Worm (Caenorhabditis elegans) whole organism, mixed stage, embryonic: ENCODE data around the gene kup-1.
A peak's percentile ranks its signal among the peaks of the same experiment; 100 is the strongest.

Experiments used
- M03D4.4 ChIP-seq: sonication (generic microtip); optimal IDR thresholded peaks from 2 replicates; lab custom pipeline; 2017; ENCODE audit warnings: mild to moderate bottlenecking, missing genetic modification characterization, missing compliant biosample characterization
- bed-3 ChIP-seq: fragments of 200-800 bp; sonication (Bioruptor generic); optimal IDR thresholded peaks from 3 replicates; lab custom pipeline; 2018; ENCODE audit warnings: mild to moderate bottlenecking, missing genetic modification characterization, moderate library complexity, missing compliant biosample characterization
- ceh-39 ChIP-seq: fragments of 150-350 bp; optimal IDR thresholded peaks from 2 replicates; lab custom pipeline; 2014; ENCODE audit warnings: missing biosample characterization, missing genetic modification characterization
- ceh-43 ChIP-seq: fragments of 200-800 bp; sonication (Bioruptor generic); optimal IDR thresholded peaks from 2 replicates; lab custom pipeline; 2018; ENCODE audit warnings: mild to moderate bottlenecking, missing genetic modification characterization, moderate library complexity, missing compliant biosample characterization
- ceh-83 ChIP-seq: fragments of 200-800 bp; sonication (Bioruptor generic); optimal IDR thresholded peaks from 2 replicates; lab custom pipeline; 2018; ENCODE audit warnings: mild to moderate bottlenecking, missing genetic modification characterization, missing compliant biosample characterization
- ces-1 ChIP-seq: fragments of 150-350 bp; optimal IDR thresholded peaks from 2 replicates; lab custom pipeline; 2014; ENCODE audit warnings: missing biosample characterization, missing genetic modification reagents, missing genetic modification characterization
- cnd-1 ChIP-seq: fragments of 200-800 bp; sonication (Bioruptor generic); optimal IDR thresholded peaks from 2 replicates; lab custom pipeline; 2018; ENCODE audit warnings: mild to moderate bottlenecking, missing genetic modification characterization, missing compliant biosample characterization
- drap-1 ChIP-seq: fragments of 200-800 bp; sonication (Bioruptor generic); optimal IDR thresholded peaks from 3 replicates; lab custom pipeline; 2018; ENCODE audit warnings: mild to moderate bottlenecking, missing genetic modification characterization, missing compliant biosample characterization
- elt-1 ChIP-seq: sonication (generic microtip); optimal IDR thresholded peaks from 2 replicates; lab custom pipeline; 2017; ENCODE audit warnings: missing genetic modification characterization, mild to moderate bottlenecking, missing compliant biosample characterization, antibody characterized with exemption, moderate library complexity, borderline replicate concordance; ENCODE audit not compliant: insufficient read depth
- elt-3 ChIP-seq: fragments of 150-350 bp; optimal IDR thresholded peaks from 2 replicates; lab custom pipeline; 2014; ENCODE audit warnings: missing biosample characterization, missing genetic modification characterization
- flh-1 ChIP-seq: fragments of 200-800 bp; sonication (Bioruptor generic); optimal IDR thresholded peaks from 2 replicates; lab custom pipeline; 2018; ENCODE audit warnings: mild to moderate bottlenecking, missing genetic modification characterization, moderate library complexity, missing compliant biosample characterization
- ham-2 ChIP-seq: fragments of 200-800 bp; sonication (Bioruptor generic); optimal IDR thresholded peaks from 2 replicates; lab custom pipeline; 2018; ENCODE audit warnings: mild to moderate bottlenecking, missing genetic modification characterization, missing compliant biosample characterization
- hlh-1 ChIP-seq: fragments of 150-350 bp; optimal IDR thresholded peaks from 2 replicates; lab custom pipeline; 2014; ENCODE audit warnings: missing biosample characterization, missing genetic modification reagents, missing genetic modification characterization
- lin-13 ChIP-seq: fragments of 150-350 bp; optimal IDR thresholded peaks from 2 replicates; lab custom pipeline; 2014; ENCODE audit warnings: missing biosample characterization, missing genetic modification characterization
- lin-32 ChIP-seq: fragments of 200-800 bp; sonication (Bioruptor generic); optimal IDR thresholded peaks from 2 replicates; lab custom pipeline; 2018; ENCODE audit warnings: mild to moderate bottlenecking, missing genetic modification characterization, missing compliant biosample characterization
- lsy-2 ChIP-seq: fragments of 150-350 bp; optimal IDR thresholded peaks from 2 replicates; lab custom pipeline; 2014; ENCODE audit warnings: missing biosample characterization, missing genetic modification characterization
- mab-5 ChIP-seq: fragments of 150-350 bp; optimal IDR thresholded peaks from 2 replicates; lab custom pipeline; 2014; ENCODE audit warnings: missing biosample characterization, missing genetic modification characterization
- mep-1 ChIP-seq: fragments of 150-350 bp; optimal IDR thresholded peaks from 2 replicates; lab custom pipeline; 2017; ENCODE audit warnings: missing biosample characterization, missing genetic modification reagents, missing genetic modification characterization, inconsistent platforms
- mls-2 ChIP-seq: sonication (generic microtip); optimal IDR thresholded peaks from 2 replicates; lab custom pipeline; 2016; ENCODE audit warnings: mild to moderate bottlenecking, missing genetic modification characterization, moderate library complexity, missing compliant biosample characterization
- nhr-12 ChIP-seq: fragments of 150-350 bp; optimal IDR thresholded peaks from 2 replicates; lab custom pipeline; 2014; ENCODE audit warnings: missing biosample characterization, missing genetic modification characterization
- nhr-237 ChIP-seq: fragments of 150-350 bp; optimal IDR thresholded peaks from 2 replicates; lab custom pipeline; 2014; ENCODE audit warnings: missing biosample characterization, missing genetic modification characterization
- nhr-28 ChIP-seq: fragments of 150-350 bp; optimal IDR thresholded peaks from 2 replicates; lab custom pipeline; 2014; ENCODE audit warnings: missing biosample characterization, missing genetic modification characterization
- nhr-76 ChIP-seq: sonication (generic microtip); optimal IDR thresholded peaks from 2 replicates; lab custom pipeline; 2017; ENCODE audit warnings: missing biosample characterization, missing genetic modification characterization
- pha-4 ChIP-seq: fragments of 150-350 bp; optimal IDR thresholded peaks from 2 replicates; lab custom pipeline; 2018; ENCODE audit warnings: missing biosample characterization, missing genetic modification reagents, missing genetic modification characterization
- sem-2 ChIP-seq: fragments of 200-800 bp; sonication (Bioruptor generic); optimal IDR thresholded peaks from 2 replicates; lab custom pipeline; 2018; ENCODE audit warnings: mild to moderate bottlenecking, missing genetic modification characterization, missing compliant biosample characterization
- snpc-4 ChIP-seq: fragments of 150-350 bp; optimal IDR thresholded peaks from 2 replicates; lab custom pipeline; 2014; ENCODE audit warnings: missing biosample characterization, missing genetic modification characterization
- sptf-1 ChIP-seq: sonication (generic microtip); optimal IDR thresholded peaks from 2 replicates; lab custom pipeline; 2017; ENCODE audit warnings: mild to moderate bottlenecking, missing genetic modification characterization, moderate library complexity, missing compliant biosample characterization
- tbx-8 ChIP-seq: fragments of 200-800 bp; sonication (Bioruptor generic); optimal IDR thresholded peaks from 2 replicates; lab custom pipeline; 2018; ENCODE audit warnings: mild to moderate bottlenecking, missing genetic modification characterization, moderate library complexity, missing compliant biosample characterization
- unc-120 ChIP-seq: sonication (generic microtip); optimal IDR thresholded peaks from 2 replicates; lab custom pipeline; 2017; ENCODE audit warnings: missing genetic modification characterization, missing compliant biosample characterization; ENCODE audit not compliant: poor library complexity, severe bottlenecking
- unc-39 ChIP-seq: fragments of 150-350 bp; optimal IDR thresholded peaks from 2 replicates; lab custom pipeline; 2014; ENCODE audit warnings: missing biosample characterization, missing genetic modification characterization
- unc-62 ChIP-seq: fragments of 150-350 bp; optimal IDR thresholded peaks from 2 replicates; lab custom pipeline; 2014; ENCODE audit warnings: missing biosample characterization, missing genetic modification reagents, missing genetic modification characterization
- ztf-11 ChIP-seq: fragments of 150-350 bp; optimal IDR thresholded peaks from 2 replicates; lab custom pipeline; 2014; ENCODE audit warnings: missing biosample characterization, missing genetic modification characterization

The kup-1 gene

ce11 chrV:12071483-12071882, 30.8 kb upstream of the kup-1 start:
- no peak for TF ChIP-seq ham-2 (GFP tag; lab: Kevin White, UChicago)
- TF ChIP-seq M03D4.4 (tag; lab: Kevin White, UChicago), result no peak
- TF ChIP-seq flh-1 (GFP tag; lab: Kevin White, UChicago), result no peak
- no peak for TF ChIP-seq unc-120 (tag; lab: Kevin White, UChicago)
- no peak for TF ChIP-seq ceh-39 (tag; lab: Kevin White, UChicago)
- no peak for TF ChIP-seq drap-1
- TF ChIP-seq tbx-8, result no peak
- no peak for TF ChIP-seq cnd-1 (tag; lab: Kevin White, UChicago)
- TF ChIP-seq lin-32 (GFP tag; lab: Kevin White, UChicago), result no peak
- no peak for TF ChIP-seq nhr-237
- TF ChIP-seq ztf-11 (tag; lab: Kevin White, UChicago), result no peak
- TF ChIP-seq ceh-43 (GFP tag; lab: Kevin White, UChicago), result no peak
- TF ChIP-seq unc-62 (GFP tag; lab: Kevin White, UChicago), result no peak
- no peak for TF ChIP-seq mep-1 (tag; lab: Kevin White, UChicago)
- TF ChIP-seq, all 35 proteins: peak for 0

ce11 chrV:12070419-12070818, 29.7 kb upstream of the kup-1 start, which contains the start of gene kmo-1:
Gene kmo-1 (minus strand): TSS chrV:12070519.
- TF ChIP-seq ham-2 (GFP tag; lab: Kevin White, UChicago) (no peak), unc-39 (tag; lab: Kevin White, UChicago) (no peak), lin-32 (GFP tag; lab: Kevin White, UChicago) (no peak), pha-4 (tag; lab: Kevin White, UChicago) (no peak), ces-1 (GFP tag; lab: Kevin White, UChicago) (no peak), drap-1 (no peak), nhr-76 (tag; lab: Kevin White, UChicago) (no peak), ceh-43 (GFP tag; lab: Kevin White, UChicago) (no peak), ceh-83 (GFP tag; lab: Kevin White, UChicago) (no peak), mab-5 (tag; lab: Kevin White, UChicago) (no peak), nhr-28 (tag; lab: Kevin White, UChicago) (no peak), lin-13 (tag; lab: Kevin White, UChicago) (no peak), bed-3 (no peak), ztf-11 (tag; lab: Kevin White, UChicago) (no peak), sem-2 (no peak)

DNA sequence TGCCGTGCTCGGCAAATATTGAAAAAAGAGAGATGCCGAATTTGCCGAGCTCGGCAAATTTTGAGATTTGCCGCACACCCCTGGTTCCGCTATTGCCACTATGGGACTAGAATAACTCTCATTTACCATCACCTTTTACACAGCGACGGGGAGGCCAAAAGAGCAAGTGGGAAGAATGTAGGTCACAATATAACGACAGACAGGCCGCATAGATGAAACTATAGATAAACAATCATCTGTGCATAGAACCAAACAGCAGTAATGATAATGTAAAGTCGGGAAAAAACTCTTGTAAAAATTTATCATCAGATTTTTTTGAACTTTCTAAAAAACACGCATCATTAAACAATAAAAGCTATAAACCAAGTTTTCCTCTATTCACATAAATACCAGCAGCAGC, 27.8 kb upstream of the kup-1 start, which contains the start of gene kmo-2:
TSS of gene kmo-2 (minus strand) at position 101 of the 400 bp plus-strand sequence.
- TF ChIP-seq elt-1 (tag; lab: Kevin White, UChicago) (no peak), ceh-39 (tag; lab: Kevin White, UChicago) (no peak), nhr-12 (tag; lab: Kevin White, UChicago) (no peak), nhr-28 (tag; lab: Kevin White, UChicago) (no peak), mls-2 (tag; lab: Kevin White, UChicago) (no peak), elt-3 (tag; lab: Kevin White, UChicago) (no peak), mab-5 (tag; lab: Kevin White, UChicago) (no peak), unc-62 (GFP tag; lab: Kevin White, UChicago) (no peak), nhr-76 (tag; lab: Kevin White, UChicago) (no peak), snpc-4 (tag; lab: Kevin White, UChicago) (no peak), mep-1 (tag; lab: Kevin White, UChicago) (no peak), flh-1 (GFP tag; lab: Kevin White, UChicago) (no peak), hlh-1 (tag; lab: Kevin White, UChicago) (no peak)

- TF ChIP-seq lsy-2 (tag; lab: Kevin White, UChicago), result peak; percentile 69
- no peak for TF ChIP-seq bed-3
- TF ChIP-seq sptf-1 (tag; lab: Kevin White, UChicago), result peak; percentile 5
- TF ChIP-seq, all 35 proteins: peak for 2
Observed at ce11 chrV:12065859-12066258, 25.2 kb upstream of the kup-1 start.

DNA sequence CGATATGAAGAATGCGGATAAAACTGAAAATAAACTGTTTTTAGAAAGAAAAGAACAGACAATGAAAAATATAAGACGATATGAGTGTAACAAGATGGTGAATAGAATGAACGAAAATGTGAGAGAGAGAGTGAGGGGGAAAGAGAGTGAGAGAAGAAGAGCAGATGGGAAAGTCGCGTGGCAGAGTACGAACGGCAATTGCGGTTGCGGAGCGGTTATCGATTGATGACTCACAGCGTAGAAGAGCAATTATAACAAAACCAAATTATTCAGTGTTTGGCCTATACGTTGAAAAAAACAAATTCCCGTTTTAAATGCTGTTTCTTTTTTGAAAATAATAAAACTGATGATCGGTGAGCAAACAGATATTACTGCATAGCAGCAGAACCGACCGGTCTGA, 24.7 kb upstream of the kup-1 start, which contains the start of gene pqn-53:
TSS of gene pqn-53 (minus strand) at position 23 of the 400 bp plus-strand sequence.
- TF ChIP-seq ztf-11 (tag; lab: Kevin White, UChicago) (no peak), ces-1 (GFP tag; lab: Kevin White, UChicago) (peak; percentile 19), hlh-1 (tag; lab: Kevin White, UChicago) (peak; percentile 43), ceh-39 (tag; lab: Kevin White, UChicago) (peak; percentile 69)
